Worm (Caenorhabditis elegans): ENCODE results near the gene F41C3.2.

DNA sequence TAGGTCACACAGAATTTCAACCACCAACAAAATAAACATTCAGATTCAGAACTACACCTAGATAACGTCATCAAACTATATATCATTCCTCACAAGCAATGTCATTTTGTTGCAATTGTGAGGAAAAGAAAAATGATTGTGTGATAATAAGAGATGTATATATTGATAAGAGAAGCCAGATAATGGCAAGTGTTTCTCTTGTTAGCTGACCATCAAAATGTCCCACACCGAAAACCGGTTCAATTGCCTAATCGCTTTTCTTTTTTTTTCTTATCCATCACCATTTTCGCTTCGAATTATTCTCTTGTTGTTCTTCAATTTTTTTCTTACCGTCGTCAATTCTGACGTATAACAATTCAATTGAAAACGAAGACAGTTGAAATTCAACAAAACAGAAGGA, 22.7 kb downstream of the F41C3.2 start:
- TF ChIP-seq F13C5.2 (tag; optimal IDR thresholded peaks at IDR 0.05) (no peak), tbx-11 (GFP tag; IDR thresholded peaks at IDR 0.05) (no peak), ceh-13 (GFP tag; optimal IDR thresholded peaks at IDR 0.05) (no peak), scrt-1 (GFP tag; IDR thresholded peaks at IDR 0.05) (no peak), ama-1 (optimal IDR thresholded peaks at IDR 0.05) (no peak), flt-1 (GFP tag; IDR thresholded peaks at IDR 0.05) (no peak), hmbx-1 (tag; optimal IDR thresholded peaks at IDR 0.05) (no peak), sea-1 (GFP tag; conservative IDR thresholded peaks at IDR 0.05) (no peak), B0310.2 (tag; optimal IDR thresholded peaks at IDR 0.05) (no peak), tbx-37 (GFP tag; conservative IDR thresholded peaks at IDR 0.05) (no peak), hnd-1 (tag; optimal IDR thresholded peaks at IDR 0.05) (no peak), ets-7 (tag; optimal IDR thresholded peaks at IDR 0.05) (no peak)
